Worm (Caenorhabditis elegans): ENCODE data around the gene K09C6.7.
"Not testable (repeated sequence)": the region's sequence is repeated elsewhere in the genome, so short reads cannot be mapped to it uniquely, and the experiment has no call there.

DNA sequence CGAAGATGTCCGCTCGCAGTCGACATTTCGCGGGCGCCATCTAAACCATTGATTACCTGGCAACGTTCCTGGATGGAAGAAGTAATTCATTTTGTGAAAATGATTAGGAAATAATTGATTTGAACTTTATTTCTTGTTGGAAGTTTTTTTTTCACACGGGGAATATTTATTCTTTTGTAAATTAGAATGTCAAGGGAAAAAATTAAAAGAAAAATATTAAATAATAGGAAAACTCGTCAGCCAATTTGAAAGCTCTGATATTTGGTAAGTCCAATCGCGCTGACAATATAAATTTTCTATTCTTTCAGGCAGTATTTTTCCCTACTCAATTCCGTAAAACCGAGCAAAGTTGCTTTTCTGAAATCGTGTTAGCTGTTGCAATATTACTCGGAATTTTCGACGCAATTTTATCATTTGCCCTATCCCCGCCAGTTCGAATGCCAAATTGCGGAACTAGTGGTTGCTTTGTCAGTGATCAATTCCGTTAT is at the start of gene K09C6.7, which contains the start of gene K09C6.10:
- not testable (repeated sequence) for TF ChIP-seq him-1, W03F9.2, dao-5 (tag; optimal IDR thresholded peaks at IDR 0.05)
